Fruit fly (Drosophila melanogaster): ENCODE data around the gene Cpr67B.

The Cpr67B gene

dm6 chr3L:9404497-9404896 lies at the start of gene Cpr67B:
Cpr67B (plus strand) TSS chr3L:9404797.
- no peak for TF ChIP-seq psq (optimal IDR thresholded peaks at IDR 0.05)
- TF ChIP-seq insv (optimal IDR thresholded peaks at IDR 0.05) = no peak
- no peak for TF ChIP-seq ttk (optimal IDR thresholded peaks at IDR 0.05)
- TF ChIP-seq h (optimal IDR thresholded peaks at IDR 0.05) = no peak
- TF ChIP-seq Myc (optimal IDR thresholded peaks at IDR 0.05) = no peak
- no peak for TF ChIP-seq Sin3A (optimal IDR thresholded peaks at IDR 0.05)

dm6 chr3L:9355555-9355954 lies 49.0 kb upstream of the Cpr67B start:
- TF ChIP-seq insv (optimal IDR thresholded peaks at IDR 0.05) (no peak), h (optimal IDR thresholded peaks at IDR 0.05) (no peak), ttk (optimal IDR thresholded peaks at IDR 0.05) (no peak), psq (optimal IDR thresholded peaks at IDR 0.05) (no peak), Sin3A (optimal IDR thresholded peaks at IDR 0.05) (no peak), Myc (optimal IDR thresholded peaks at IDR 0.05) (no peak)

dm6 chr3L:9356138-9356753 lies 48.4 kb upstream of the Cpr67B start:
- TF ChIP-seq h (optimal IDR thresholded peaks at IDR 0.05) (no peak), ttk (optimal IDR thresholded peaks at IDR 0.05) (no peak), insv (optimal IDR thresholded peaks at IDR 0.05) (no peak), Myc (optimal IDR thresholded peaks at IDR 0.05) (no peak), Sin3A (optimal IDR thresholded peaks at IDR 0.05) (no peak), psq (optimal IDR thresholded peaks at IDR 0.05) (no peak)

- TF ChIP-seq Sin3A (optimal IDR thresholded peaks at IDR 0.05) (no peak), ttk (optimal IDR thresholded peaks at IDR 0.05) (no peak), h (optimal IDR thresholded peaks at IDR 0.05) (no peak), Myc (optimal IDR thresholded peaks at IDR 0.05) (no peak), psq (optimal IDR thresholded peaks at IDR 0.05) (no peak), insv (optimal IDR thresholded peaks at IDR 0.05) (no peak)
Observed at dm6 chr3L:9357830-9358712, 46.5 kb upstream of the Cpr67B start.

- TF ChIP-seq Myc (optimal IDR thresholded peaks at IDR 0.05) = no peak
- no peak for TF ChIP-seq psq (optimal IDR thresholded peaks at IDR 0.05)
- TF ChIP-seq insv (optimal IDR thresholded peaks at IDR 0.05) = no peak
Observed at dm6 chr3L:9358713-9359040, 45.9 kb upstream of the Cpr67B start, which contains the start of the genes UGP and Svip. UGP (minus strand) TSS chr3L:9358935. Svip (plus strand) TSS chr3L:9358999.

- TF ChIP-seq insv (optimal IDR thresholded peaks at IDR 0.05) (no peak), h (optimal IDR thresholded peaks at IDR 0.05) (no peak), ttk (optimal IDR thresholded peaks at IDR 0.05) (no peak), Sin3A (optimal IDR thresholded peaks at IDR 0.05) (no peak), psq (optimal IDR thresholded peaks at IDR 0.05) (no peak), Myc (optimal IDR thresholded peaks at IDR 0.05) (no peak)
Observed at dm6 chr3L:9360217-9360692, 44.3 kb upstream of the Cpr67B start, which contains the start of gene Pdxk. Pdxk (plus strand) TSS chr3L:9360316.

dm6 chr3L:9361894-9362293 lies 42.7 kb upstream of the Cpr67B start, which contains the start of gene CG34456:
CG34456 (plus strand) TSS chr3L:9362108.
- TF ChIP-seq Myc (optimal IDR thresholded peaks at IDR 0.05) (no peak), Sin3A (optimal IDR thresholded peaks at IDR 0.05) (no peak), insv (optimal IDR thresholded peaks at IDR 0.05) (no peak), h (optimal IDR thresholded peaks at IDR 0.05) (no peak), psq (optimal IDR thresholded peaks at IDR 0.05) (no peak), ttk (optimal IDR thresholded peaks at IDR 0.05) (no peak)

- TF ChIP-seq ttk (optimal IDR thresholded peaks at IDR 0.05) (no peak), psq (optimal IDR thresholded peaks at IDR 0.05) (no peak), Myc (optimal IDR thresholded peaks at IDR 0.05) (no peak), insv (optimal IDR thresholded peaks at IDR 0.05) (no peak), h (optimal IDR thresholded peaks at IDR 0.05) (no peak), Sin3A (optimal IDR thresholded peaks at IDR 0.05) (no peak)
Observed at dm6 chr3L:9364131-9364530, 40.5 kb upstream of the Cpr67B start, which contains the start of gene mRRF1. mRRF1 (plus strand) TSS chr3L:9364350.

- TF ChIP-seq Sin3A (optimal IDR thresholded peaks at IDR 0.05) (no peak), h (optimal IDR thresholded peaks at IDR 0.05) (no peak), psq (optimal IDR thresholded peaks at IDR 0.05) (peak; percentile 70)
Observed at dm6 chr3L:9366850-9367430, 37.7 kb upstream of the Cpr67B start, which contains the start of the genes Klp67A and CG4452. Klp67A (minus strand) TSS chr3L:9367046. CG4452 (plus strand) TSS chr3L:9367377.

- TF ChIP-seq psq (optimal IDR thresholded peaks at IDR 0.05) = no peak
- no peak for TF ChIP-seq insv (optimal IDR thresholded peaks at IDR 0.05)
- no peak for TF ChIP-seq Myc (optimal IDR thresholded peaks at IDR 0.05)
- TF ChIP-seq ttk (optimal IDR thresholded peaks at IDR 0.05) = no peak
- no peak for TF ChIP-seq h (optimal IDR thresholded peaks at IDR 0.05)
- TF ChIP-seq Sin3A (optimal IDR thresholded peaks at IDR 0.05) = no peak
Observed at dm6 chr3L:9367431-9367867, 37.1 kb upstream of the Cpr67B start.

dm6 chr3L:9368665-9369064 lies 35.9 kb upstream of the Cpr67B start:
- TF ChIP-seq Sin3A (optimal IDR thresholded peaks at IDR 0.05) (no peak), psq (optimal IDR thresholded peaks at IDR 0.05) (no peak), h (optimal IDR thresholded peaks at IDR 0.05) (no peak), Myc (optimal IDR thresholded peaks at IDR 0.05) (no peak), ttk (optimal IDR thresholded peaks at IDR 0.05) (no peak), insv (optimal IDR thresholded peaks at IDR 0.05) (no peak)

- TF ChIP-seq Myc (optimal IDR thresholded peaks at IDR 0.05) (no peak), h (optimal IDR thresholded peaks at IDR 0.05) (no peak), ttk (optimal IDR thresholded peaks at IDR 0.05) (no peak)
Observed at dm6 chr3L:9370907-9371365, 33.7 kb upstream of the Cpr67B start, which contains the start of gene Fdx1. Fdx1 (minus strand) TSS chr3L:9371238.

Measured in Kc167 (cell line).